Worm (Caenorhabditis elegans) whole organism, L3 larva: ENCODE data around the gene let-716.

Experiments used
- fos-1 ChIP-seq: fragments of 150-350 bp; optimal IDR thresholded peaks from 2 replicates; lab custom pipeline; 2014; ENCODE audit warnings: missing biosample characterization, missing genetic modification characterization
- lin-15B ChIP-seq: fragments of 150-350 bp; optimal IDR thresholded peaks from 2 replicates; lab custom pipeline; 2014; ENCODE audit warnings: missing biosample characterization, missing genetic modification characterization
- mml-1 ChIP-seq: fragments of 150-350 bp; sonication (generic microtip); optimal IDR thresholded peaks from 3 replicates; lab custom pipeline; 2014; ENCODE audit warnings: missing biosample characterization, missing genetic modification characterization
- pqm-1 ChIP-seq: fragments of 150-350 bp; optimal IDR thresholded peaks from 2 replicates; lab custom pipeline; 2017; ENCODE audit warnings: missing biosample characterization, missing genetic modification characterization, inconsistent platforms

DNA sequence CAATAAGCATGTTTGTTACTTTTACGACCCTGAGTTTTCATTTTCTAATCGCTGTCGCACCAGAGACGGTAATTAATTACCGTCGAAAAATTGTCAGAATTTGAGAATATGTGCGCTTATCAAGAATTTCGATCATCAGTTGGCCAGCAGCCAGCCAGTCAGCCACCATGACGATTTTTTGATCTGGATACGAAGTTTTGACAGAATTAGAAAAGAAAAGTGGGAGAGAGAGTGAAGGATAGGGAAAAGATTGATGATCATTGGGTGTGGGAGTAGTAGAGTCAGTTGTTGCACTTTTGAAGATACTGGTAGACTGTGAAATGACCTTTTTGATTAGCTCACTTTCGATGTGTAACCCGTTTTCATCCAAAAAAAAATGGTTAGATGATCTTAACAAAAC lies 19.0 kb upstream of the let-716 start:
- TF ChIP-seq mml-1 (tag; lab: Kevin White, UChicago): no peak
- TF ChIP-seq pqm-1 (tag; lab: Kevin White, UChicago): no peak
- peak; percentile 5 for TF ChIP-seq lin-15B (tag; lab: Kevin White, UChicago)
- TF ChIP-seq fos-1 (tag; lab: Kevin White, UChicago): no peak
